Worm (Caenorhabditis elegans) whole organism, early embryonic: ENCODE data around the gene C44H9.6.

Source experiments
- F13C5.2 ChIP-seq: sonication (generic microtip); optimal IDR thresholded peaks from 2 replicates; lab custom pipeline; 2017; ENCODE audit warnings: mild to moderate bottlenecking, missing genetic modification characterization, inconsistent platforms, missing compliant biosample characterization
- aly-1 ChIP-seq: sonication (generic microtip); optimal IDR thresholded peaks from 2 replicates; lab custom pipeline; 2016; ENCODE audit warnings: missing genetic modification characterization, missing compliant biosample characterization
- ama-1 ChIP-seq: fragments of 150-350 bp; optimal IDR thresholded peaks from 2 replicates; lab custom pipeline; 2014
- ceh-36 ChIP-seq: sonication (generic microtip); optimal IDR thresholded peaks from 2 replicates; lab custom pipeline; 2016; ENCODE audit warnings: missing genetic modification characterization, inconsistent platforms, missing compliant biosample characterization
- hmbx-1 ChIP-seq: sonication (generic microtip); optimal IDR thresholded peaks from 2 replicates; lab custom pipeline; 2016; ENCODE audit warnings: mild to moderate bottlenecking, missing genetic modification characterization, missing compliant biosample characterization
- hmg-4 ChIP-seq: fragments of 200-800 bp; sonication (Bioruptor generic); optimal IDR thresholded peaks from 2 replicates; lab custom pipeline; 2018; ENCODE audit warnings: mild to moderate bottlenecking, missing genetic modification characterization, missing compliant biosample characterization
- hnd-1 ChIP-seq: sonication (generic microtip); optimal IDR thresholded peaks from 2 replicates; lab custom pipeline; 2016; ENCODE audit warnings: missing genetic modification characterization, missing compliant biosample characterization
- scrt-1 ChIP-seq: fragments of 200-800 bp; sonication (Bioruptor generic); IDR thresholded peaks from 2 replicates; pipeline ENCODE4 v1.3.6; 2022; ENCODE audit warnings: missing genetic modification characterization, missing compliant biosample characterization
- tbx-11 ChIP-seq: fragments of 200-800 bp; sonication (Bioruptor generic); IDR thresholded peaks from 2 replicates; pipeline ENCODE4 v1.3.6; 2022; ENCODE audit warnings: missing genetic modification characterization, missing compliant biosample characterization
- tbx-37 ChIP-seq: fragments of 200-800 bp; sonication (Bioruptor generic); conservative IDR thresholded peaks from 2 replicates; pipeline ENCODE4 v1.3.6; 2022; ENCODE audit warnings: missing genetic modification reagents, missing genetic modification characterization, missing compliant biosample characterization

DNA sequence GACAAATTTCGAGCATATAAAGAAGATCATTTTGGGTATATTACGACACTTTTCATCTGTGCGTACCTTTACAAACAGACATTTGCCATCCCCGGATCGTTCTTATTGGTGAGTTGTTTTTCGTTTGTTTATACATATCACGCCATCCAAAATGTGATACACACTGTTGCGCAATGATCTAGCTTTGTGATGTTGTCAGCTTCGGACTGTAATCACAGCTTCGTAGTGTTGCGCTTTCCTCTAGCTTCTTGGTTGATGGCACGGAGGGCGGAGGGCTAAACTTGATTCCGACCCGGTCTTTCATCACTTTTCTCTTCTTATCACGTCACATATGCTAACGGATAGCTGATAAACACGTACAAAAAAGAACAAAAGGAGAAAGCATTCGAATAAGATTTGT, 34.2 kb upstream of the C44H9.6 start:
- no peak for TF ChIP-seq hmbx-1 (tag; lab: Kevin White, UChicago)
- TF ChIP-seq scrt-1: no peak
- TF ChIP-seq aly-1 (tag; lab: Kevin White, UChicago): no peak
- no peak for TF ChIP-seq F13C5.2 (tag; lab: Kevin White, UChicago)
- no peak for TF ChIP-seq ceh-36 (tag; lab: Kevin White, UChicago)
- TF ChIP-seq ama-1 (lab: Kevin White, UChicago): no peak
- no peak for TF ChIP-seq tbx-37 (GFP tag; lab: Robert Waterston, UW)
- no peak for TF ChIP-seq hmg-4 (GFP tag; lab: Kevin White, UChicago)
- TF ChIP-seq tbx-11: no peak
- no peak for TF ChIP-seq hnd-1 (tag; lab: Kevin White, UChicago)
